Worm (Caenorhabditis elegans) whole organism, L1 larva: Measurements from ENCODE around the gene rmd-1.

Experiments
- C04F5.9 ChIP-seq: sonication (generic microtip); optimal IDR thresholded peaks from 2 replicates; lab custom pipeline; 2016; ENCODE audit warnings: missing genetic modification characterization, missing compliant biosample characterization
- C16A3.4 ChIP-seq: fragments of 150-350 bp; optimal IDR thresholded peaks from 2 replicates; lab custom pipeline; 2014; ENCODE audit warnings: missing biosample characterization, missing genetic modification characterization
- aha-1 ChIP-seq: fragments of 150-350 bp; optimal IDR thresholded peaks from 2 replicates; lab custom pipeline; 2014; ENCODE audit warnings: missing biosample characterization, missing genetic modification characterization
- alr-1 ChIP-seq: fragments of 200-800 bp; sonication (Bioruptor generic); optimal IDR thresholded peaks from 2 replicates; lab custom pipeline; 2018; ENCODE audit warnings: borderline replicate concordance, mild to moderate bottlenecking, missing genetic modification characterization, missing compliant biosample characterization
- ama-1 ChIP-seq: fragments of 150-350 bp; optimal IDR thresholded peaks from 2 replicates; lab custom pipeline; 2014
- ceh-63 ChIP-seq: fragments of 200-800 bp; sonication (Bioruptor generic); optimal IDR thresholded peaks from 2 replicates; lab custom pipeline; 2018; ENCODE audit warnings: mild to moderate bottlenecking, missing genetic modification characterization, missing compliant biosample characterization
- ceh-8 ChIP-seq: fragments of 200-800 bp; sonication (Bioruptor generic); optimal IDR thresholded peaks from 2 replicates; lab custom pipeline; 2018; ENCODE audit warnings: mild to moderate bottlenecking, missing genetic modification characterization, moderate library complexity, missing compliant biosample characterization
- ceh-88 ChIP-seq: fragments of 200-800 bp; sonication (Bioruptor generic); IDR thresholded peaks from 2 replicates; pipeline ENCODE4 v1.3.6; 2022; ENCODE audit warnings: missing genetic modification characterization, missing compliant biosample characterization
- ceh-90 ChIP-seq: sonication (generic microtip); optimal IDR thresholded peaks from 2 replicates; lab custom pipeline; 2016; ENCODE audit warnings: missing genetic modification characterization, missing compliant biosample characterization
- dpl-1 ChIP-seq, 3 experiments: fragments of 150-350 bp in 2 of 3; sonication (generic microtip) in 1 of 3; optimal IDR thresholded peaks; 2 replicates each; lab custom pipeline; 2014 to 2017; ENCODE audit warnings: missing biosample characterization in 3 of 3, missing genetic modification characterization in 3 of 3, missing genetic modification reagents in 3 of 3
- dsc-1 ChIP-seq: sonication (generic microtip); optimal IDR thresholded peaks from 2 replicates; lab custom pipeline; 2016; ENCODE audit warnings: mild to moderate bottlenecking, missing genetic modification characterization, missing compliant biosample characterization
- egl-13 ChIP-seq: sonication (generic microtip); optimal IDR thresholded peaks from 2 replicates; lab custom pipeline; 2016; ENCODE audit warnings: missing genotype, missing genetic modification reagents, missing genetic modification characterization, missing compliant biosample characterization
- ets-5 ChIP-seq: fragments of 200-800 bp; sonication (Bioruptor generic); IDR thresholded peaks from 2 replicates; pipeline ENCODE4 v1.3.6; 2022; ENCODE audit warnings: missing genetic modification characterization, missing compliant biosample characterization
- grh-1 ChIP-seq: fragments of 200-800 bp; sonication (Bioruptor generic); IDR thresholded peaks from 2 replicates; pipeline ENCODE4 v1.3.6; 2022; ENCODE audit warnings: missing genetic modification reagents, missing genetic modification characterization, missing compliant biosample characterization
- hlh-17 ChIP-seq: fragments of 200-800 bp; sonication (Bioruptor generic); optimal IDR thresholded peaks from 2 replicates; lab custom pipeline; 2018; ENCODE audit warnings: missing genetic modification characterization, mild to moderate bottlenecking, missing compliant biosample characterization, moderate library complexity, borderline replicate concordance
- hlh-4 ChIP-seq: sonication (generic microtip); optimal IDR thresholded peaks from 2 replicates; lab custom pipeline; 2016; ENCODE audit warnings: mild to moderate bottlenecking, missing genetic modification characterization, missing compliant biosample characterization
- hpl-2 ChIP-seq: fragments of 150-350 bp; optimal IDR thresholded peaks from 2 replicates; lab custom pipeline; 2014; ENCODE audit warnings: missing biosample characterization, missing genetic modification reagents, missing genetic modification characterization
- isw-1 ChIP-seq: fragments of 200-800 bp; sonication (Bioruptor generic); IDR thresholded peaks from 2 replicates; pipeline ENCODE4 v1.3.6; 2022; ENCODE audit warnings: missing genetic modification characterization, missing compliant biosample characterization
- jun-1 ChIP-seq: fragments of 150-350 bp; optimal IDR thresholded peaks from 2 replicates; lab custom pipeline; 2014; ENCODE audit warnings: missing biosample characterization, missing genetic modification reagents, missing genetic modification characterization
- lin-15B ChIP-seq: fragments of 150-350 bp; sonication (generic microtip); optimal IDR thresholded peaks from 3 replicates; lab custom pipeline; 2014; ENCODE audit warnings: missing biosample characterization, missing genetic modification characterization
- lin-35 ChIP-seq, 2 experiments: fragments of 150-350 bp; optimal IDR thresholded peaks; 2 replicates each; lab custom pipeline; 2014; ENCODE audit warnings: missing biosample characterization in 2 of 2, missing genetic modification characterization in 2 of 2, missing genetic modification reagents in 2 of 2
- lin-39 ChIP-seq: fragments of 150-350 bp; optimal IDR thresholded peaks from 2 replicates; lab custom pipeline; 2014; ENCODE audit warnings: missing biosample characterization, missing genetic modification reagents, missing genetic modification characterization
- lir-3 ChIP-seq: sonication (generic microtip); optimal IDR thresholded peaks from 2 replicates; lab custom pipeline; 2016; ENCODE audit warnings: mild to moderate bottlenecking, missing genetic modification characterization, moderate library complexity, missing compliant biosample characterization; ENCODE audit not compliant: poor library complexity
- lsy-2 ChIP-seq, 2 experiments: fragments of 150-350 bp; optimal IDR thresholded peaks; 2 replicates each; lab custom pipeline; 2014; ENCODE audit warnings: missing biosample characterization in 2 of 2, missing genetic modification characterization in 2 of 2
- mab-9 ChIP-seq: fragments of 200-800 bp; sonication (Bioruptor generic); IDR thresholded peaks from 2 replicates; pipeline ENCODE4 v1.3.6; 2022; ENCODE audit warnings: missing genetic modification reagents, missing genetic modification characterization, missing compliant biosample characterization
- mep-1 ChIP-seq: fragments of 150-350 bp; optimal IDR thresholded peaks from 2 replicates; lab custom pipeline; 2014; ENCODE audit warnings: missing biosample characterization, missing genetic modification characterization
- nhr-12 ChIP-seq: sonication (generic microtip); optimal IDR thresholded peaks from 2 replicates; lab custom pipeline; 2017; ENCODE audit warnings: missing biosample characterization, missing genetic modification characterization
- nhr-20 ChIP-seq: sonication (generic microtip); optimal IDR thresholded peaks from 2 replicates; lab custom pipeline; 2016; ENCODE audit warnings: mild to moderate bottlenecking, missing genetic modification characterization, missing compliant biosample characterization
- nhr-237 ChIP-seq: fragments of 150-350 bp; optimal IDR thresholded peaks from 2 replicates; lab custom pipeline; 2014; ENCODE audit warnings: missing biosample characterization, missing genetic modification characterization
- nhr-47 ChIP-seq: sonication (generic microtip); optimal IDR thresholded peaks from 2 replicates; lab custom pipeline; 2016; ENCODE audit warnings: mild to moderate bottlenecking, missing genetic modification characterization, moderate library complexity, missing compliant biosample characterization
- nhr-71 ChIP-seq: sonication (generic microtip); optimal IDR thresholded peaks from 2 replicates; lab custom pipeline; 2016; ENCODE audit warnings: mild to moderate bottlenecking, missing genetic modification characterization, moderate library complexity, missing compliant biosample characterization
- nhr-76 ChIP-seq: sonication (generic microtip); optimal IDR thresholded peaks from 2 replicates; lab custom pipeline; 2017; ENCODE audit warnings: missing biosample characterization, missing genetic modification characterization
- nhr-77 ChIP-seq: fragments of 150-350 bp; optimal IDR thresholded peaks from 2 replicates; lab custom pipeline; 2014; ENCODE audit warnings: missing biosample characterization, missing genetic modification characterization
- nhr-85 ChIP-seq: sonication (generic microtip); peaks from one replicate; lab custom pipeline; 2016; ENCODE audit warnings: missing genetic modification characterization, inconsistent platforms, missing compliant biosample characterization
- pax-3 ChIP-seq: fragments of 200-800 bp; sonication (Bioruptor generic); optimal IDR thresholded peaks from 2 replicates; lab custom pipeline; 2018; ENCODE audit warnings: mild to moderate bottlenecking, missing genetic modification characterization, moderate library complexity, missing compliant biosample characterization
- pqm-1 ChIP-seq: sonication (generic microtip); optimal IDR thresholded peaks from 3 replicates; lab custom pipeline; 2017; ENCODE audit warnings: missing biosample characterization, missing genetic modification characterization
- skn-1 ChIP-seq: fragments of 150-350 bp; optimal IDR thresholded peaks from 2 replicates; lab custom pipeline; 2014; ENCODE audit warnings: missing biosample characterization, missing genetic modification characterization
- sox-4 ChIP-seq: sonication (generic microtip); optimal IDR thresholded peaks from 2 replicates; lab custom pipeline; 2016; ENCODE audit warnings: missing genetic modification characterization, missing compliant biosample characterization
- sup-37 ChIP-seq: fragments of 200-800 bp; sonication (Bioruptor generic); optimal IDR thresholded peaks from 2 replicates; lab custom pipeline; 2018; ENCODE audit warnings: mild to moderate bottlenecking, missing genetic modification characterization, missing compliant biosample characterization
- tbx-2 ChIP-seq: sonication (generic microtip); optimal IDR thresholded peaks from 2 replicates; lab custom pipeline; 2016; ENCODE audit warnings: missing genetic modification characterization, missing compliant biosample characterization
- unc-130 ChIP-seq: fragments of 150-350 bp; optimal IDR thresholded peaks from 2 replicates; lab custom pipeline; 2017; ENCODE audit warnings: missing biosample characterization, missing genetic modification characterization, inconsistent platforms
- unc-98 ChIP-seq: fragments of 200-800 bp; sonication (Bioruptor generic); IDR thresholded peaks from 2 replicates; pipeline ENCODE4 v1.3.6; 2022; ENCODE audit warnings: missing genetic modification characterization, missing compliant biosample characterization
- vab-15 ChIP-seq: sonication (generic microtip); optimal IDR thresholded peaks from 2 replicates; lab custom pipeline; 2017; ENCODE audit warnings: missing genotype, mild to moderate bottlenecking, missing genetic modification characterization, missing compliant biosample characterization
- zag-1 ChIP-seq: fragments of 150-350 bp; optimal IDR thresholded peaks from 2 replicates; lab custom pipeline; 2014; ENCODE audit warnings: missing biosample characterization, missing genetic modification characterization

The rmd-1 gene

DNA sequence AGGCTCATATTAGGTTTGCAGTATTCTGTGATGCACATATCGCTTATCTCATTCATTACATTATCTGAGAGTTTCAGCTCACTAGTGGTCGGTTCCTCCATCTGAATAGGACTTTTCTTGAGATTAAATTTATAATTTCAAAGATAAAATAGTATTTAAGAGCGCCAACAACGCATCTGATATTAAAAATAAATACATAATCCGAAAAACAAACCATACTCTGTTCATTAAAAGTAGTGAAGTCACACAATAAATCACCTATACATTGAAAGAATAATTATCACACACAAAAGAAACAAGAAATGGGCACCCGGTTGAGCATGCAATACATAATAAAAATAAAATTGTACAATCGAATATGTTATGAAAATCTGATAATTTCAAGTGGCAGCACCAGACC lies 1.5 kb upstream of the rmd-1 start, which contains the start of gene vps-53:
vps-53 (minus strand) TSS at position 101 of the 400 bp plus-strand sequence.
- TF ChIP-seq unc-130: no peak
- TF ChIP-seq hlh-4: no peak
- TF ChIP-seq sup-37 (GFP tag; lab: Kevin White, UChicago): no peak
- no peak for TF ChIP-seq nhr-20 (tag; lab: Kevin White, UChicago)
- TF ChIP-seq isw-1 (GFP tag; lab: Robert Waterston, UW): no peak
- no peak for TF ChIP-seq lin-39 (tag; lab: Kevin White, UChicago)
- no peak for TF ChIP-seq zag-1 (tag; lab: Kevin White, UChicago)
- no peak for TF ChIP-seq aha-1 (tag; lab: Kevin White, UChicago)
- no peak for TF ChIP-seq sox-4

DNA sequence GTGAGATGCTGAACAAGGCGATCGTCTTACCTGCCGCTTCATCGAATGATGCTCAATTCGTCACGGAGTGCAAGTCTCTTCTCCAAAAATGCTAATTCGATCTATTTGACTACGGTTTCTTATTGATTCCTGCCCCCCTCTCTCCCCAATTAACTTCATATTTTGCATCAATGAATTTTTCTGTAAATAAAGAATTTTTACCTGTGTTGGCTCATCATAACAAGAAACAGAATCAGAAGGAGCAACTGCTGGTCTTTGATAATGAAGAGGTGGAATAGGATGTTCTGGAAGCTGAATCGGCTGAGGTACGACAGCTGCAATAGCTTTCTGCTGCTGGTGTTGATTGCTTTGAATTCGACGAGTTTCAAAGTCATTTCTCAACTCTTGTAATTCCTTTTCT lies 1.3 kb downstream of the rmd-1 start:
- TF ChIP-seq nhr-20 (tag; lab: Kevin White, UChicago) (no peak), dsc-1 (tag; lab: Kevin White, UChicago) (no peak), ceh-90 (tag; lab: Kevin White, UChicago) (no peak), sup-37 (GFP tag; lab: Kevin White, UChicago) (no peak), ets-5 (GFP tag; lab: Robert Waterston, UW) (no peak), grh-1 (GFP tag; lab: Robert Waterston, UW) (no peak), nhr-76 (no peak), unc-130 (no peak), pqm-1 (no peak), lin-35 (GFP tag; optimal IDR thresholded peaks at IDR 0.05; lab: Kevin White, UChicago) (no peak), lin-15B (no peak), mep-1 (tag; lab: Kevin White, UChicago) (no peak), skn-1 (no peak)

DNA sequence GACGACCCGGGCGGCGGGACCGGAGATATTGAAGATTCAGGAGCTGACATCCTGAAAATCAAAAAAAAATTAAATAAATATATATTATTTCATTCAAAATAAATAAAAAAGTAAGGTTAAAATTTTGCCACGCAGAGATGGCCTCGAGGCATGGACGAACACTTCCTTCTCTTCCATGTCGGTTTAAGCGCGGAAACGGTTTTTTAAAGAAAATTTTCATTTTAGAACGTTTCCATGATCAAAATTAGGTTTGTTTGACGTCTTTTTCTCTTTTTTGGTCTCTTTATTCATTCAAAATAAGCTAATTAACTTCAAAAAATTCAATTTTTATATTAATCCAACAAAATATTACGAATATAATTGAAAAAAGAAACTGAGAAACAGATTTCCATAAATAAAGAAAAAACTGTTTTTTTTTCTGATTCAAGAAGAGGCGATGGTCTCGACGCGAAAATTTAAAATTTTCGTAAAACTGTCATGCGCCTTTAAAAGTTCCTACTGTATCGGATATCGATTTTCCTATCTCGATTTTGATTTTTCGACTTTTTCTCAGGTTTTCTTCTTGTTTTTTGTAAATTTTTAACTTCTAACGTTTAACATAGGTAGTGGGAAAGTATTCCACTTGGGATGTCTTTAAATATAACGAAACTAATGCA lies 3.3 kb downstream of the rmd-1 start, which contains the start of gene gcc-2:
gcc-2 (minus strand) TSS at position 51 of the 656 bp plus-strand sequence.
- TF ChIP-seq unc-98 (GFP tag; lab: Robert Waterston, UW) (no peak), dpl-1 (GFP tag; optimal IDR thresholded peaks at IDR 0.05; lab: Kevin White, UChicago) (no peak), C04F5.9 (tag; lab: Kevin White, UChicago) (no peak), vab-15 (tag; lab: Kevin White, UChicago) (no peak), pqm-1 (no peak), nhr-12 (tag; lab: Kevin White, UChicago) (no peak)
- TF ChIP-seq, all 84 proteins: peak for 0

DNA sequence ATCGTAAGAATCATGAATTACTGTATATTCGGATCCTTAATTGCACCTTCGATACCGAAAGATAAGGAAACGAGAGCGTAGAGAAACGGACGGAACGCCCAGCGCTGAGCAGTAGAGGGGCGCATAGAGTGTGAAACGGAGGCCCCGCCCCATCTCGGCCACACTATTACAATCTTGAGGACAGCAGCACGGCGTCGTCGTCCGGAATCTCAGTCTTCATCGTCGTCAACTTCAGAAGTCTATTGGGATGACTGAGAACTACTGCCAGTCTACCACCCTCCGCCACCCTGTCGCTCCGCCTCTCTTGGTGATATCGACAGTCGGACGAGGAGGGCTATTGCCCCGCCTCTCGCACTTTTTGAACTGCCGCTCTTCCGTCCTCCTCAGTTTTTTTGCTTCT lies 5.8 kb downstream of the rmd-1 start:
- TF ChIP-seq hlh-4 (no peak), nhr-47 (tag; lab: Kevin White, UChicago) (no peak), alr-1 (no peak), nhr-71 (tag; lab: Kevin White, UChicago) (no peak), hlh-17 (GFP tag; lab: Kevin White, UChicago) (no peak), unc-130 (no peak), ceh-63 (GFP tag; lab: Kevin White, UChicago) (no peak), ceh-90 (tag; lab: Kevin White, UChicago) (no peak), nhr-85 (tag; lab: Kevin White, UChicago) (no peak), hpl-2 (GFP tag; lab: Kevin White, UChicago) (no peak)
- TF ChIP-seq, all 84 proteins: peak for 0

DNA sequence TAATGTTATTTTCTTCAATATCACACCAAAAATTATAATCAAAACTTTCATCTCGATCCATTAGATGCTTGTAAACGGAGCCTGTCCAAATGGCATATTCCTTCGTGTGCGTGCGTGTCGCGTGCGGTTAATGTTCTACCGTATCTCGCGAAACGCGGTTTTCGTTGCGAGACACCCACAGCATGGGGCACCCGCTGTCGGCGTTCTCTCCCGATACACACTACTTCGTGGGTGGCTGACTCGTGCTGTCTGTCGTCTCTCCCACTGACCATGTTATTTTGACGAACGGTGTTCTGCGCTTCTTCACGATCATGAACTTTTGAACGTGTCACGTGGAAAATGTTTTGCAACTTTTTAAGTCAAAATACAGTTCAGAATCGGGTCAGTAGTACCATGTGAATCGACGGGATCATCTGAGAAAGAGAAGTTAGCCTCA lies 6.6 kb downstream of the rmd-1 start:
- peak; percentile 96 for TF ChIP-seq ceh-8 (GFP tag; lab: Kevin White, UChicago)
- TF ChIP-seq lin-39 (tag; lab: Kevin White, UChicago): peak; percentile 84
- peak; percentile 100 for TF ChIP-seq lsy-2 (tag; optimal IDR thresholded peaks at IDR 0.05; lab: Kevin White, UChicago)
- TF ChIP-seq ama-1: peak; percentile 98
- TF ChIP-seq sup-37 (GFP tag; lab: Kevin White, UChicago): peak; percentile 95
- peak; percentile 86 for TF ChIP-seq vab-15 (tag; lab: Kevin White, UChicago)
- peak; percentile 97 for TF ChIP-seq egl-13 (tag; lab: Kevin White, UChicago)
- peak; percentile 79 for TF ChIP-seq lin-15B
- TF ChIP-seq pax-3 (tag; lab: Kevin White, UChicago): peak; percentile 98
- no peak for TF ChIP-seq hlh-4
- TF ChIP-seq nhr-76: no peak
- peak; percentile 89 for TF ChIP-seq lir-3 (tag; lab: Kevin White, UChicago)
- TF ChIP-seq mab-9 (GFP tag; lab: Robert Waterston, UW): peak; percentile 95
- TF ChIP-seq nhr-77: peak; percentile 95
- peak; percentile 98 for TF ChIP-seq jun-1 (tag; lab: Kevin White, UChicago)
- TF ChIP-seq tbx-2 (tag; lab: Kevin White, UChicago): peak; percentile 99
- TF ChIP-seq C16A3.4 (tag; lab: Kevin White, UChicago): peak; percentile 98
- TF ChIP-seq nhr-237 (tag; lab: Kevin White, UChicago): peak; percentile 89
- peak; percentile 97 for TF ChIP-seq ceh-88 (GFP tag; lab: Robert Waterston, UW)
